Worm (Caenorhabditis elegans): ENCODE results near the gene F43E12.1.

Gene F43E12.1

DNA sequence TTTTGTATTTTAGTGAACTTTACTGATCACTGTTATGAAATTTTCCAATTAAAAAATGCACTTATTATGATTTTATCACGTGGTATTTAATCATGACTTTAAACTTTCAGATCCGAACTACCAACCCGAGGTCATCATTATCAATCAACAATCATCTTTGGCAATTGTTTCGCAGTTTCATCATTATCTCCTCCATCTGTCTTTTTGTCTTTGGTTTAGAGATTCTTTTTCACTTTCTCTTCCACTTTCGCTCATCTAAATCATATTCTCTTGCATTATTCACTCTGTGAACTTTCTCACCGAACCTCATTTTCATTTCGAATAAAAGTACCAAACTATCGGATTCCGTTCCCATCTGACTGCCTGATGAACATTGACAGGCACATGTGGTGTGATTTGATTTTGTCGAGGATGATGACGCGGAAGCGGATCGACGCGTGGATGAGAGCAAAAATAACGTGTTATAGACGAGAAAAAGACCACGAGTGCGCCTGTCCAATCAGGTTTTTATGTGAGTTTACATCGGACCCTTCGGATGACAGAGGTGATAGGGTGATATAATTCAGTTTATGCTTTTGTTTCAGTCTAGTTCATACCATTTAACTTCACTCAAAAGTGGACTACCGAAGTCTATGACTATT is 33.1 kb downstream of the F43E12.1 start:
- TF ChIP-seq med-1 (GFP tag; optimal IDR thresholded peaks at IDR 0.05; ENCODE audit: insufficient read depth) (no peak), flt-1 (GFP tag; IDR thresholded peaks at IDR 0.05) (no peak), ztf-29 (GFP tag; IDR thresholded peaks at IDR 0.05) (no peak), tab-1 (GFP tag; IDR thresholded peaks at IDR 0.05) (no peak), cog-1 (tag; optimal IDR thresholded peaks at IDR 0.05) (no peak), klf-2 (GFP tag; conservative IDR thresholded peaks at IDR 0.05) (no peak), ztf-23 (GFP tag; IDR thresholded peaks at IDR 0.05) (no peak), ref-1 (GFP tag; conservative IDR thresholded peaks at IDR 0.05) (no peak)

DNA sequence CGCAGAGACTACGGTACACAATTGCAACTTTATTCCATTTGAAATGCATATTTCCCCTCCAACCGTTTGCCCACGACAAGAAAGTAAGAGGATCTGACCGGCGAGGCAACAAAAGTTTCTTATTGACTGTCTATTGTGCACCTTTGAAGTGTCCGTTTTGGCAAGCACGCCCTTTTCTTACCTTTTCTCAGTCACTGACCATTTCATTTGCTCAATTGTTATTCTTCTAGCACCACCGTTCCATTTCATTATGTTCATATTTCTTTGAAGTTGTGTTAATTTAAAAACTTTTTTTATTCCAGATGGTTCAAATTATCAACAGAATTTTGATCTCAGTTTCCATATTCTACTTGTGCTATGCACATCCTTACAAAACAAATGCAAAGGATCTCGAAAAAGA is 34.0 kb downstream of the F43E12.1 start, which contains the start of gene spp-22:
TSS of gene spp-22 (plus strand) at position 301 of the 400 bp plus-strand sequence.
- no peak for TF ChIP-seq cog-1 (tag; optimal IDR thresholded peaks at IDR 0.05)
- no peak for TF ChIP-seq ztf-23 (GFP tag; IDR thresholded peaks at IDR 0.05)
- TF ChIP-seq flt-1 (GFP tag; IDR thresholded peaks at IDR 0.05) = no peak
- TF ChIP-seq ztf-29 (GFP tag; IDR thresholded peaks at IDR 0.05) = no peak
- no peak for TF ChIP-seq tab-1 (GFP tag; IDR thresholded peaks at IDR 0.05)
- no peak for TF ChIP-seq T22C8.4 (GFP tag; IDR thresholded peaks at IDR 0.05)
- TF ChIP-seq med-1 (GFP tag; optimal IDR thresholded peaks at IDR 0.05; ENCODE audit: insufficient read depth) = no peak
- TF ChIP-seq klf-2 (GFP tag; conservative IDR thresholded peaks at IDR 0.05) = no peak
- TF ChIP-seq ref-1 (GFP tag; conservative IDR thresholded peaks at IDR 0.05) = no peak

DNA sequence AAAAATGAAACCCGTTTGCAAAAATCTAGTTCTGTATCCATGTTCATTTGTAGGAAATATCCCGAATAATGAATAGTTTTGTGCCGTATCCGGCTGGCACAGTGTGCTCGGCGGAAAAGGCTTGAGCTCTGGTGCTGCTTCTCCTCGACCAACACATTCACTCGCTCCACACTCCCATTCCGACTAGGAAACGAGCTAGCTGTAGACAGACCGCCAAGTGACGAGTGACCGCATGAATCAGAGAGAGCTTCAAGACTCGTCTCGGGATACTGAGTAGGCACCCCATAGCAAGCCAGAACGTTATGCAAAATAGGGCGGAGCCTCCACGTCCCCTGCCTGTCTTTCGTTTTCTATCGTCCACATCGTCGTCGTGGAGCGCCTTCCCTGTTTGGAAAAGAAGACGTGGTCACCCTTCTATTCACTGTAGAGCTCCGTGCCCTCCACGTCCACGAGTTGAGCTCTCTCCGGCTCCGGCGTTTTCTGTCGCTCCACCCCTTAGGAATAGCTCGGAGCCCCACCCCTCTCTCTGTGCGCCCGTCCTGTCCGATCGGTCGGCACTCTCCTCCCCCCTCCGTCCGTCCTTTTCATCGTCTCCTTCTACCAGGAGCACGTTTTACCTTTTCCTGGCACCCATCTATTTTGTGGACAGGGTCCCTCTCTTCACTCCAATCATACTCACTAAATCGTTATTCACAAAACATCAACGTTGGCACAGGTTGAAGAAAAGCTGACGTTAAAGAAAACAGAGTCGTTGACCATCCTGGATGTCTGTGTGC is 40.5 kb downstream of the F43E12.1 start, which contains the start of gene syd-9:
TSS of gene syd-9 (plus strand) at position 394 of the 776 bp plus-strand sequence.
- TF ChIP-seq klf-2 (GFP tag; conservative IDR thresholded peaks at IDR 0.05) (no peak), ztf-23 (GFP tag; IDR thresholded peaks at IDR 0.05) (no peak), flt-1 (GFP tag; IDR thresholded peaks at IDR 0.05) (no peak), ztf-29 (GFP tag; IDR thresholded peaks at IDR 0.05) (no peak), T22C8.4 (GFP tag; IDR thresholded peaks at IDR 0.05) (no peak), cog-1 (tag; optimal IDR thresholded peaks at IDR 0.05) (no peak), med-1 (GFP tag; optimal IDR thresholded peaks at IDR 0.05; ENCODE audit: insufficient read depth) (no peak), tab-1 (GFP tag; IDR thresholded peaks at IDR 0.05) (no peak), ref-1 (GFP tag; conservative IDR thresholded peaks at IDR 0.05) (no peak)

DNA sequence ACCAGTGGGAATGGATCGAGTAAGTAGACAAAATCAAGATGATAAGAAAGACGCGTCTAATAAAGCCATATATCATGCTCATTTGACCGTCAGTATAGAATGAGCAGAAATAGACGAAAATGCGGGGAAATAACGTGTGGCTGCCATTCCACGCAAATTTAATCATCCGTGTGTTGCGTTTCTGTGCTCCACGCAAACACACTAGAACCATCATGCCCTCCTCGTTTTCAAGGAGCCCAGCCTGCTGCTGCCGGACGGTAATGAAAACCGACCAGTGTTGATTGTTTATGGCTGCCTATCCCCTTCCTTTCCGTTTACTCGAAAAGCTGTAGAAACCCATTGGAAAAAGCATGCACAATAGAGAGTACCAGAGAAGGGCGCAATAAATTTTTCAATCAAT is 42.8 kb downstream of the F43E12.1 start:
- no peak for TF ChIP-seq ztf-29 (GFP tag; IDR thresholded peaks at IDR 0.05)
- no peak for TF ChIP-seq med-1 (GFP tag; optimal IDR thresholded peaks at IDR 0.05; ENCODE audit: insufficient read depth)
- TF ChIP-seq tab-1 (GFP tag; IDR thresholded peaks at IDR 0.05) = no peak
- no peak for TF ChIP-seq ztf-23 (GFP tag; IDR thresholded peaks at IDR 0.05)
- TF ChIP-seq klf-2 (GFP tag; conservative IDR thresholded peaks at IDR 0.05) = no peak
- no peak for TF ChIP-seq flt-1 (GFP tag; IDR thresholded peaks at IDR 0.05)
- TF ChIP-seq cog-1 (tag; optimal IDR thresholded peaks at IDR 0.05) = no peak
- no peak for TF ChIP-seq ref-1 (GFP tag; conservative IDR thresholded peaks at IDR 0.05)
- TF ChIP-seq T22C8.4 (GFP tag; IDR thresholded peaks at IDR 0.05) = no peak

DNA sequence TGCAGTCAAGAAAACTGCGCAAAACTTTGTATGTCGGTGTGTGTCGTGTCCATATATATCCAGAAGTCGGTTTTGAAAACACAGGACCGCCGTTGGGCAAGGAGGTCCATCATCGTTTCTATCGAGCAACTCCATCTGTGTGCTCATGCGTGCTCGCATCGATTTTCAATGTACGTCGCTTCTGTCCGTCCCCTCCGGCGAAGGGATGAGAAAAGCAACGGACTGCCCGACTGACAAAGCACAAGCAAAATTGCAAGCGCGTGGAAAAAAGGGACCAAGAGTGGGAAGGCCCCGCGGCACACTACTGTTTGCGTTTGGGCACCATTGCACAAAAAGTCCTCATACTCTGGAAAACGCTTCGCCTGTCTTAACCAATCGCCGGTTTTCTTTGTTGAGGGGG is 44.9 kb downstream of the F43E12.1 start:
- TF ChIP-seq ref-1 (GFP tag; conservative IDR thresholded peaks at IDR 0.05) (no peak), ztf-29 (GFP tag; IDR thresholded peaks at IDR 0.05) (no peak), T22C8.4 (GFP tag; IDR thresholded peaks at IDR 0.05) (0 out of 2 replicates have a peak, but pooled peaks have one; percentile 11), med-1 (GFP tag; optimal IDR thresholded peaks at IDR 0.05; ENCODE audit: insufficient read depth) (no peak), tab-1 (GFP tag; IDR thresholded peaks at IDR 0.05) (no peak; the same call in 1 of the 2 replicates), cog-1 (tag; optimal IDR thresholded peaks at IDR 0.05) (no peak), klf-2 (GFP tag; conservative IDR thresholded peaks at IDR 0.05) (no peak)

DNA sequence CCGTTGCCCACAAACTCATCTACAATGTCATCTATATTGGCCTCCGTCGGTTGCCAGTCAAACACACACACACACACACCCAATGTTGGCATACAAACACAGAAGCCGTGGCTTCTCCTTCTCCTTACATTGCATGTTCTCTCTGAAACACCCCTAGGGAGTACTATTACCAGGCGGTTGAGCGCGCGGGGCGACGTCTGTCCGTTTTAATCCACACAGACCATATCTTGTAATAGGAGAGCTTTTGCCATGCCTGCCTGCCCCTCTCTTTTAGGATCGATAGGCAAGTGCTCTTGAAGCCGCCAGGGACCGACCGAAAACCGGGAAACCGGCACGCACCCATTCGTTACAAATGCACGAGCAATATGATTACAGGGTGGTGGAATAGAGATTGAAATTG is 47.1 kb downstream of the F43E12.1 start:
- TF ChIP-seq ztf-29 (GFP tag; IDR thresholded peaks at IDR 0.05) (no peak), klf-2 (GFP tag; conservative IDR thresholded peaks at IDR 0.05) (no peak), cog-1 (tag; optimal IDR thresholded peaks at IDR 0.05) (no peak), T22C8.4 (GFP tag; IDR thresholded peaks at IDR 0.05) (no peak), flt-1 (GFP tag; IDR thresholded peaks at IDR 0.05) (peak; percentile 56)

DNA sequence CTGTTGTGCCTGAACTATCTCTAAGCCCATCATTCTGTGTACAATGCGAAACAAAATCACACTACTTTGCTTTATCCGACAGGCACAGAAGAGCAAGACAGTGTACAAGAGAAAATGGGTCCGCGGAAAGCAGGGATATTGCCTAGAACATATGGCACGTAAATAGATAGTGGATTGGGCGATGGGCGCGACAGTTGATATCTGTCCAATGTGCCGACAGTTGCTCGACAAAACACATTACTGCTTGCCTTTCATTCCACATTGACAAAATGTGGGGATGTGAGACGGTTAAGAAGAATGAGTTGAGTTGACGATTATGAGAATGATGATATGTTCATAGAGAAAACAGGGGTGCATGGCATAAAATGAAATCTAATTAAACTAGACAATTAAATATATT is 47.6 kb downstream of the F43E12.1 start:
- TF ChIP-seq tab-1 (GFP tag; IDR thresholded peaks at IDR 0.05) (no peak), T22C8.4 (GFP tag; IDR thresholded peaks at IDR 0.05) (no peak), ztf-29 (GFP tag; IDR thresholded peaks at IDR 0.05) (no peak), flt-1 (GFP tag; IDR thresholded peaks at IDR 0.05) (no peak), cog-1 (tag; optimal IDR thresholded peaks at IDR 0.05) (no peak), med-1 (GFP tag; optimal IDR thresholded peaks at IDR 0.05; ENCODE audit: insufficient read depth) (no peak), ref-1 (GFP tag; conservative IDR thresholded peaks at IDR 0.05) (no peak), klf-2 (GFP tag; conservative IDR thresholded peaks at IDR 0.05) (no peak), ztf-23 (GFP tag; IDR thresholded peaks at IDR 0.05) (no peak)
